Worm (Caenorhabditis elegans) whole organism, young adult: ENCODE data around the gene srh-46.
"Not testable (repeated sequence)": the region's sequence is repeated elsewhere in the genome, so short reads cannot be mapped to it uniquely, and the experiment has no call there.

Source experiments
- C06A6.2 ChIP-seq: fragments of 200-800 bp; sonication (Bioruptor generic); conservative IDR thresholded peaks from 2 replicates; pipeline ENCODE4 v1.3.6; 2022; ENCODE audit warnings: missing genetic modification characterization, missing compliant biosample characterization
- F39B2.1 ChIP-seq: fragments of 200-800 bp; sonication (Bioruptor generic); IDR thresholded peaks from 2 replicates; pipeline ENCODE4 v1.3.6; 2022; ENCODE audit warnings: missing genetic modification reagents, missing genetic modification characterization, missing compliant biosample characterization
- F52B5.7 ChIP-seq: sonication (generic microtip); optimal IDR thresholded peaks from 2 replicates; lab custom pipeline; 2016; ENCODE audit warnings: mild to moderate bottlenecking, missing genetic modification characterization, missing compliant biosample characterization
- F57A8.1 ChIP-seq: fragments of 200-800 bp; sonication (Bioruptor generic); optimal IDR thresholded peaks from 2 replicates; lab custom pipeline; 2018; ENCODE audit warnings: mild to moderate bottlenecking, missing genetic modification characterization, moderate library complexity, missing compliant biosample characterization
- F57C9.4 ChIP-seq: sonication (generic microtip); optimal IDR thresholded peaks from 2 replicates; lab custom pipeline; 2017; ENCODE audit warnings: mild to moderate bottlenecking, missing genetic modification characterization, missing compliant biosample characterization
- T26A5.8 ChIP-seq: sonication (generic microtip); optimal IDR thresholded peaks from 2 replicates; lab custom pipeline; 2016; ENCODE audit warnings: missing genetic modification characterization, missing compliant biosample characterization
- Y53G8AR.9 ChIP-seq: fragments of 200-800 bp; sonication (Bioruptor generic); conservative IDR thresholded peaks from 2 replicates; pipeline ENCODE4 v1.3.6; 2022; ENCODE audit warnings: missing genetic modification reagents, missing genetic modification characterization, missing compliant biosample characterization
- Y56A3A.18 ChIP-seq: fragments of 200-800 bp; sonication (Bioruptor generic); IDR thresholded peaks from 2 replicates; pipeline ENCODE4 v1.3.6; 2022; ENCODE audit warnings: missing genetic modification reagents, missing genetic modification characterization, missing compliant biosample characterization
- Y95B8A.8 ChIP-seq: fragments of 200-800 bp; sonication (Bioruptor generic); IDR thresholded peaks from 2 replicates; pipeline ENCODE4 v1.3.6; 2022; ENCODE audit warnings: missing genetic modification reagents, missing genetic modification characterization, missing compliant biosample characterization
- attf-3 ChIP-seq: fragments of 200-800 bp; sonication (Bioruptor generic); conservative IDR thresholded peaks from 2 replicates; pipeline ENCODE4 v1.3.6; 2022; ENCODE audit warnings: missing genetic modification reagents, missing genetic modification characterization, missing compliant biosample characterization
- attf-5 ChIP-seq: fragments of 200-800 bp; sonication (Bioruptor generic); optimal IDR thresholded peaks from 2 replicates; lab custom pipeline; 2018; ENCODE audit warnings: mild to moderate bottlenecking, missing genetic modification characterization, missing compliant biosample characterization
- bed-1 ChIP-seq: fragments of 200-800 bp; sonication (Bioruptor generic); IDR thresholded peaks from 2 replicates; pipeline ENCODE4 v1.3.6; 2022; ENCODE audit warnings: missing genetic modification reagents, missing genetic modification characterization, missing compliant biosample characterization
- dpff-1 ChIP-seq: sonication (generic microtip); optimal IDR thresholded peaks from 2 replicates; lab custom pipeline; 2017; ENCODE audit warnings: mild to moderate bottlenecking, missing genetic modification characterization, missing compliant biosample characterization
- egl-18 ChIP-seq: fragments of 200-800 bp; sonication (Bioruptor generic); IDR thresholded peaks from 2 replicates; pipeline ENCODE4 v1.3.6; 2022; ENCODE audit warnings: missing genetic modification reagents, missing genetic modification characterization, missing compliant biosample characterization
- ekl-4 ChIP-seq: fragments of 200-800 bp; sonication (Bioruptor generic); IDR thresholded peaks from 2 replicates; pipeline ENCODE4 v1.3.6; 2022; ENCODE audit warnings: missing genetic modification reagents, missing genetic modification characterization, missing compliant biosample characterization
- him-1 ChIP-seq: sonication (generic microtip); optimal IDR thresholded peaks from 2 replicates; lab custom pipeline; 2016; ENCODE audit warnings: missing genotype, missing genetic modification reagents, missing genetic modification characterization, missing compliant biosample characterization
- hlh-12 ChIP-seq: sonication (generic microtip); optimal IDR thresholded peaks from 2 replicates; lab custom pipeline; 2016; ENCODE audit warnings: missing genetic modification characterization, missing compliant biosample characterization
- hlh-26 ChIP-seq: fragments of 200-800 bp; sonication (Bioruptor generic); conservative IDR thresholded peaks from 2 replicates; pipeline ENCODE4 v1.3.6; 2022; ENCODE audit warnings: missing genetic modification reagents, missing genetic modification characterization, missing compliant biosample characterization
- hrde-1 ChIP-seq: sonication (generic microtip); optimal IDR thresholded peaks from 2 replicates; lab custom pipeline; 2016; ENCODE audit warnings: missing genetic modification characterization, mild to moderate bottlenecking, missing compliant biosample characterization, moderate library complexity, missing genotype, missing genetic modification reagents, borderline replicate concordance
- lin-35 ChIP-seq, 3 experiments: fragments of 150-350 bp in 2 of 3; sonication (generic microtip) in 1 of 3; optimal IDR thresholded peaks; 2 replicates each; lab custom pipeline; 2014 to 2018; ENCODE audit warnings: missing biosample characterization in 3 of 3, missing genetic modification characterization in 3 of 3, missing genetic modification reagents in 3 of 3
- lin-40 ChIP-seq: sonication (generic microtip); optimal IDR thresholded peaks from 2 replicates; lab custom pipeline; 2016; ENCODE audit warnings: missing genetic modification characterization, mild to moderate bottlenecking, missing compliant biosample characterization, missing genotype, missing genetic modification reagents
- lir-1 ChIP-seq: fragments of 200-800 bp; sonication (Bioruptor generic); conservative IDR thresholded peaks from 2 replicates; pipeline ENCODE4 v1.3.6; 2022; ENCODE audit warnings: missing genetic modification reagents, missing genetic modification characterization, missing compliant biosample characterization
- lsl-1 ChIP-seq: fragments of 200-800 bp; sonication (Bioruptor generic); optimal IDR thresholded peaks from 2 replicates; lab custom pipeline; 2018; ENCODE audit warnings: mild to moderate bottlenecking, missing genetic modification characterization, moderate library complexity, missing compliant biosample characterization
- madf-6 ChIP-seq: fragments of 200-800 bp; sonication (Bioruptor generic); IDR thresholded peaks from 2 replicates; pipeline ENCODE4 v1.3.6; 2022; ENCODE audit warnings: missing genetic modification reagents, missing genetic modification characterization, missing compliant biosample characterization
- madf-8 ChIP-seq: fragments of 200-800 bp; sonication (Bioruptor generic); conservative IDR thresholded peaks from 2 replicates; pipeline ENCODE4 v1.3.6; 2022; ENCODE audit warnings: missing genetic modification reagents, missing genetic modification characterization, missing compliant biosample characterization
- mcd-1 ChIP-seq: fragments of 200-800 bp; sonication (Bioruptor generic); IDR thresholded peaks from 2 replicates; pipeline ENCODE4 v1.3.6; 2022; ENCODE audit warnings: missing genetic modification reagents, missing genetic modification characterization, missing compliant biosample characterization
- mel-28 ChIP-seq: sonication (generic microtip); optimal IDR thresholded peaks from 2 replicates; lab custom pipeline; 2016; ENCODE audit warnings: borderline replicate concordance, mild to moderate bottlenecking, missing genetic modification characterization, missing compliant biosample characterization
- nfya-1 ChIP-seq: sonication (generic microtip); optimal IDR thresholded peaks from 2 replicates; lab custom pipeline; 2017; ENCODE audit warnings: antibody characterized with exemption, missing compliant biosample characterization, missing genetic modification characterization, borderline replicate concordance; ENCODE audit not compliant: insufficient read depth
- nhr-80 ChIP-seq: sonication (generic microtip); optimal IDR thresholded peaks from 2 replicates; lab custom pipeline; 2016; ENCODE audit warnings: missing genetic modification characterization, missing compliant biosample characterization
- pha-4 ChIP-seq: fragments of 150-350 bp; sonication (generic microtip); optimal IDR thresholded peaks from 2 replicates; lab custom pipeline; 2014; ENCODE audit warnings: missing biosample characterization, missing genetic modification reagents, missing genetic modification characterization
- rcor-1 ChIP-seq: fragments of 200-800 bp; sonication (Bioruptor generic); IDR thresholded peaks from 2 replicates; pipeline ENCODE4 v1.3.6; 2022; ENCODE audit warnings: missing genetic modification reagents, missing genetic modification characterization, missing compliant biosample characterization
- rpc-1 ChIP-seq, 2 experiments: fragments of 150-350 bp in 1 of 2; sonication (generic microtip) in 1 of 2; optimal IDR thresholded peaks; 2 replicates each; lab custom pipeline; 2014 to 2018; ENCODE audit warnings: missing biosample characterization in 1 of 2, missing genetic modification characterization in 1 of 2, missing genetic modification reagents in 1 of 2, missing genotype in 1 of 2
- snpc-1.1 ChIP-seq: sonication (generic microtip); optimal IDR thresholded peaks from 2 replicates; lab custom pipeline; 2017; ENCODE audit warnings: missing genetic modification characterization, mild to moderate bottlenecking, missing compliant biosample characterization, antibody characterized with exemption, moderate library complexity, missing genotype, missing genetic modification reagents; ENCODE audit not compliant: insufficient read depth
- snpc-4 ChIP-seq, 5 experiments: fragments of 150-350 bp in 1 of 5; sonication (generic microtip) in 4 of 5; optimal IDR thresholded peaks; 2 replicates each; lab custom pipeline; 2014 to 2018; ENCODE audit warnings: missing genetic modification characterization in 5 of 5, missing biosample characterization in 3 of 5, antibody characterized with exemption in 2 of 5, mild to moderate bottlenecking in 2 of 5, missing compliant biosample characterization in 2 of 5, missing genotype in 2 of 5, moderate library complexity in 2 of 5, missing genetic modification reagents in 1 of 5
- tbx-9 ChIP-seq: sonication (generic microtip); optimal IDR thresholded peaks from 2 replicates; lab custom pipeline; 2016; ENCODE audit warnings: borderline replicate concordance, missing genetic modification characterization, inconsistent platforms, missing compliant biosample characterization
- tlf-1 ChIP-seq: fragments of 200-800 bp; sonication (Bioruptor generic); optimal IDR thresholded peaks from 2 replicates; lab custom pipeline; 2018; ENCODE audit warnings: mild to moderate bottlenecking, missing genetic modification characterization, missing compliant biosample characterization
- xnd-1 ChIP-seq: sonication (generic microtip); optimal IDR thresholded peaks from 2 replicates; lab custom pipeline; 2016; ENCODE audit warnings: missing genotype, missing genetic modification reagents, missing genetic modification characterization, missing compliant biosample characterization
- ztf-18 ChIP-seq: sonication (generic microtip); optimal IDR thresholded peaks from 2 replicates; lab custom pipeline; 2016; ENCODE audit warnings: missing genotype, mild to moderate bottlenecking, missing genetic modification characterization, missing compliant biosample characterization
- ztf-26 ChIP-seq: sonication (generic microtip); optimal IDR thresholded peaks from 2 replicates; lab custom pipeline; 2017; ENCODE audit warnings: missing genetic modification characterization, missing compliant biosample characterization

The srh-46 gene

ce11 chrV:11294393-11294792 is 8.3 kb downstream of the srh-46 start, which contains the start of gene T03F7.6 (continued):
- no peak for TF ChIP-seq Y53G8AR.9 (GFP tag; lab: Robert Waterston, UW)

ce11 chrV:11292682-11293081 is 10.0 kb downstream of the srh-46 start:
- no peak for TF ChIP-seq egl-18 (GFP tag; lab: Robert Waterston, UW)
- TF ChIP-seq snpc-1.1 (tag; lab: Kevin White, UChicago) = peak; percentile 24
- no peak for TF ChIP-seq pha-4 (tag; lab: Kevin White, UChicago)
- no peak for TF ChIP-seq lin-35 (GFP tag; optimal IDR thresholded peaks at IDR 0.05; lab: Kevin White, UChicago)
- TF ChIP-seq lin-40 (tag; lab: Kevin White, UChicago) = no peak
- no peak for TF ChIP-seq ztf-18 (tag; lab: Kevin White, UChicago)
- peak; percentile 3 for TF ChIP-seq snpc-4 (GFP tag; optimal IDR thresholded peaks at IDR 0.05; lab: Kevin White, UChicago)
- peak in 2 of 4 experiments; percentile 68 to 86 for TF ChIP-seq snpc-4 (tag; optimal IDR thresholded peaks at IDR 0.05; lab: Kevin White, UChicago)

ce11 chrV:11290888-11291287 is 11.8 kb downstream of the srh-46 start, which contains the start of gene C03E10.1:
Gene C03E10.1, plus strand, starts transcription at chrV:11291188.
- TF ChIP-seq madf-6 (GFP tag; lab: Robert Waterston, UW) (no peak), T26A5.8 (tag; lab: Kevin White, UChicago) (no peak), rcor-1 (GFP tag; lab: Robert Waterston, UW) (no peak), hlh-26 (GFP tag; lab: Robert Waterston, UW) (no peak), ztf-26 (no peak), hrde-1 (tag; lab: Kevin White, UChicago) (no peak), ztf-18 (tag; lab: Kevin White, UChicago) (no peak), Y95B8A.8 (no peak), Y56A3A.18 (GFP tag; lab: Robert Waterston, UW) (no peak), nhr-80 (tag; lab: Kevin White, UChicago) (no peak), bed-1 (GFP tag; lab: Robert Waterston, UW) (no peak), mcd-1 (GFP tag; lab: Robert Waterston, UW) (no peak), lir-1 (GFP tag; lab: Robert Waterston, UW) (no peak), C06A6.2 (GFP tag; lab: Robert Waterston, UW) (no peak), ekl-4 (GFP tag; lab: Robert Waterston, UW) (no peak), tlf-1 (GFP tag; lab: Kevin White, UChicago) (no peak)
- TF ChIP-seq, all 124 proteins: peak for 0

- TF ChIP-seq tbx-9 (tag; lab: Kevin White, UChicago); madf-6 (GFP tag; lab: Robert Waterston, UW); F52B5.7 (tag; lab: Kevin White, UChicago): not testable (repeated sequence)
Observed at ce11 chrV:11286114-11286513, 16.6 kb downstream of the srh-46 start, which contains the start of gene C03E10.3. Gene C03E10.3, plus strand, starts transcription at chrV:11286414.

ce11 chrV:11282272-11282671 is 20.4 kb downstream of the srh-46 start, which contains the start of gene gly-20:
Gene gly-20, plus strand, starts transcription at chrV:11282572.
- TF ChIP-seq madf-8 (no peak), F57C9.4 (tag; lab: Kevin White, UChicago) (no peak), rpc-1 (optimal IDR thresholded peaks at IDR 0.05; lab: Kevin White, UChicago) (no peak), rpc-1 (tag; optimal IDR thresholded peaks at IDR 0.05; lab: Kevin White, UChicago) (no peak), lsl-1 (GFP tag; lab: Kevin White, UChicago) (no peak), xnd-1 (tag; lab: Kevin White, UChicago) (no peak), attf-5 (GFP tag; lab: Kevin White, UChicago) (no peak), F57A8.1 (GFP tag; lab: Kevin White, UChicago) (no peak), him-1 (tag; lab: Kevin White, UChicago) (no peak), hlh-12 (no peak), mel-28 (tag; lab: Kevin White, UChicago) (no peak), ekl-4 (GFP tag; lab: Robert Waterston, UW) (no peak), rcor-1 (GFP tag; lab: Robert Waterston, UW) (no peak), F39B2.1 (GFP tag; lab: Robert Waterston, UW) (no peak), attf-3 (GFP tag; lab: Robert Waterston, UW) (no peak), snpc-1.1 (tag; lab: Kevin White, UChicago) (no peak), nfya-1 (tag; lab: Kevin White, UChicago) (no peak), dpff-1 (tag; lab: Kevin White, UChicago) (no peak)
